Fruit fly (Drosophila melanogaster) Kc167 (cell line): ENCODE data around the gene capt.

Experiments
- Sin3A ChIP-seq: fragments of >200 bp; optimal IDR thresholded peaks from 2 replicates; lab custom pipeline; 2018; ENCODE audit warnings: missing external identifiers
- insv ChIP-seq: fragments of >200 bp; optimal IDR thresholded peaks from 3 replicates; lab custom pipeline; 2018; ENCODE audit warnings: missing external identifiers

dm6 chr2L:1172704-1173107, 14.6 kb upstream of the capt start, which contains the start of the genes Charon and CG4887:
- TF ChIP-seq Sin3A (no peak), insv (lab: Kevin White, UChicago) (no peak)
